Fruit fly (Drosophila melanogaster) whole organism, embryonic: ENCODE data around the gene CG10651.

Experiments used
- Awh ChIP-seq: fragments of 200-800 bp; sonication (Bioruptor generic); IDR thresholded peaks from 2 replicates; pipeline ENCODE4, ENCODE4 v1.3.6; 2022; ENCODE audit warnings: missing biosample characterization, missing genetic modification characterization
- CG10366 ChIP-seq: fragments of 200-800 bp; sonication (Bioruptor generic); IDR thresholded peaks from 2 replicates; pipeline ENCODE4 v1.3.6; 2022; ENCODE audit warnings: missing biosample characterization, missing genetic modification characterization
- CG10979 ChIP-seq: fragments of 200-800 bp; sonication (Bioruptor generic); optimal IDR thresholded peaks from 2 replicates; lab custom pipeline; 2018; ENCODE audit warnings: missing biosample characterization, mild to moderate bottlenecking, missing genetic modification characterization, moderate library complexity
- CG11456 ChIP-seq: fragments of 200-800 bp; sonication (Bioruptor generic); IDR thresholded peaks from 3 replicates; pipeline ENCODE4 v1.3.6; 2022; ENCODE audit warnings: missing biosample characterization, missing genetic modification characterization
- CG13287 ChIP-seq: fragments of 200-800 bp; sonication (Bioruptor generic); IDR thresholded peaks from 2 replicates; pipeline ENCODE4 v1.3.6; 2022; ENCODE audit warnings: missing biosample characterization, missing genetic modification characterization; ENCODE audit not compliant: partially characterized antibody
- CG13296 ChIP-seq: fragments of 200-800 bp; sonication (Bioruptor generic); optimal IDR thresholded peaks from 3 replicates; lab custom pipeline; 2018; ENCODE audit warnings: missing biosample characterization, mild to moderate bottlenecking, missing genetic modification characterization
- CG14050 ChIP-seq: fragments of 200-800 bp; sonication (Bioruptor generic); IDR thresholded peaks from 3 replicates; pipeline ENCODE4 v1.3.6; 2022; ENCODE audit warnings: missing biosample characterization, missing genetic modification characterization
- CG14667 ChIP-seq: fragments of 200-800 bp; sonication (Bioruptor generic); IDR thresholded peaks from 2 replicates; pipeline ENCODE4 v1.3.6; 2022; ENCODE audit warnings: missing biosample characterization, missing genetic modification characterization
- CG15073 ChIP-seq: fragments of 200-800 bp; sonication (Bioruptor generic); optimal IDR thresholded peaks from 2 replicates; lab custom pipeline; 2016; ENCODE audit warnings: missing biosample characterization, missing genetic modification characterization
- CG15269 ChIP-seq: fragments of 200-800 bp; sonication (Bioruptor generic); optimal IDR thresholded peaks from 2 replicates; lab custom pipeline; 2018; ENCODE audit warnings: missing biosample characterization, mild to moderate bottlenecking, missing genetic modification characterization, moderate library complexity
- CG1647 ChIP-seq: fragments of 200-800 bp; sonication (Bioruptor generic); optimal IDR thresholded peaks from 3 replicates; lab custom pipeline; 2016; ENCODE audit warnings: missing biosample characterization, missing genetic modification characterization
- CG17568 ChIP-seq: fragments of 200-800 bp; sonication (Bioruptor generic); optimal IDR thresholded peaks from 2 replicates; lab custom pipeline; 2018; ENCODE audit warnings: missing biosample characterization, mild to moderate bottlenecking, missing genetic modification characterization, moderate library complexity
- CG17802 ChIP-seq: fragments of 200-800 bp; sonication (Bioruptor generic); optimal IDR thresholded peaks from 2 replicates; lab custom pipeline; 2018; ENCODE audit warnings: missing biosample characterization, mild to moderate bottlenecking, missing genetic modification characterization, moderate library complexity
- CG17829 ChIP-seq: fragments of 200-800 bp; optimal IDR thresholded peaks from 2 replicates; lab custom pipeline; 2019; ENCODE audit warnings: missing biosample characterization, mild to moderate bottlenecking, missing genetic modification characterization, moderate library complexity
- CG17912 ChIP-seq: fragments of 200-800 bp; sonication (Bioruptor generic); optimal IDR thresholded peaks from 2 replicates; lab custom pipeline; 2018; ENCODE audit warnings: missing biosample characterization, mild to moderate bottlenecking, missing genetic modification characterization
- CG3407 ChIP-seq: fragments of 200-800 bp; sonication (Bioruptor generic); optimal IDR thresholded peaks from 2 replicates; lab custom pipeline; 2018; ENCODE audit warnings: missing biosample characterization, mild to moderate bottlenecking, missing genetic modification characterization
- CG5180 ChIP-seq: fragments of 200-800 bp; sonication (Bioruptor generic); optimal IDR thresholded peaks from 3 replicates; lab custom pipeline; 2017; ENCODE audit warnings: missing biosample characterization, missing genetic modification characterization, mild to moderate bottlenecking, moderate library complexity, missing genetic modification reagents
- CG7839 ChIP-seq: fragments of 200-800 bp; sonication (Bioruptor generic); optimal IDR thresholded peaks from 3 replicates; lab custom pipeline; 2018; ENCODE audit warnings: missing biosample characterization, mild to moderate bottlenecking, missing genetic modification characterization, moderate library complexity
- CG8281 ChIP-seq: fragments of 200-800 bp; sonication (Bioruptor generic); optimal IDR thresholded peaks from 2 replicates; lab custom pipeline; 2018; ENCODE audit warnings: missing biosample characterization, mild to moderate bottlenecking, missing genetic modification characterization, moderate library complexity
- CG8359 ChIP-seq: fragments of 200-800 bp; sonication (Bioruptor generic); optimal IDR thresholded peaks from 2 replicates; lab custom pipeline; 2017; ENCODE audit warnings: missing biosample characterization, mild to moderate bottlenecking, missing genetic modification characterization, borderline replicate concordance
- CG8924 ChIP-seq: fragments of 200-800 bp; optimal IDR thresholded peaks from 3 replicates; lab custom pipeline; 2019; ENCODE audit warnings: missing biosample characterization, mild to moderate bottlenecking, missing genetic modification characterization, moderate library complexity
- CG9797 ChIP-seq: fragments of 200-800 bp; sonication (Bioruptor generic); optimal IDR thresholded peaks from 3 replicates; lab custom pipeline; 2018; ENCODE audit warnings: missing biosample characterization, mild to moderate bottlenecking, missing genetic modification characterization
- CHES-1-like ChIP-seq: fragments of 200-800 bp; sonication (Bioruptor generic); optimal IDR thresholded peaks from 2 replicates; lab custom pipeline; 2016; ENCODE audit warnings: missing biosample characterization, missing genetic modification characterization
- Dip2 ChIP-seq: fragments of 200-800 bp; sonication (Bioruptor generic); IDR thresholded peaks from 2 replicates; pipeline ENCODE4 v1.3.6; 2022; ENCODE audit warnings: missing biosample characterization, missing genetic modification characterization
- Dref ChIP-seq: fragments of 200-800 bp; sonication (Bioruptor generic); IDR thresholded peaks from 2 replicates; pipeline ENCODE4 v1.3.6; 2022; ENCODE audit warnings: missing biosample characterization, missing genetic modification characterization
- Elba2 ChIP-seq: fragments of 200-800 bp; sonication (Bioruptor generic); optimal IDR thresholded peaks from 3 replicates; lab custom pipeline; 2016; ENCODE audit warnings: missing biosample characterization, missing genetic modification characterization
- Hr3 ChIP-seq: fragments of 200-800 bp; sonication (Bioruptor generic); optimal IDR thresholded peaks from 3 replicates; lab custom pipeline; 2016; ENCODE audit warnings: missing biosample characterization, missing genetic modification characterization
- MBD-R2 ChIP-seq: fragments of 200-800 bp; sonication (Bioruptor generic); IDR thresholded peaks from 2 replicates; pipeline ENCODE4 v1.3.6; 2022; ENCODE audit warnings: missing biosample characterization, missing genetic modification characterization
- MTF-1 ChIP-seq: fragments of 200-800 bp; sonication (Bioruptor generic); optimal IDR thresholded peaks from 2 replicates; lab custom pipeline; 2018; ENCODE audit warnings: missing biosample characterization, mild to moderate bottlenecking, missing genetic modification characterization, borderline replicate concordance
- NK7.1 ChIP-seq: fragments of 200-800 bp; sonication (Bioruptor generic); optimal IDR thresholded peaks from 3 replicates; lab custom pipeline; 2016; ENCODE audit warnings: missing biosample characterization, missing genetic modification characterization
- NfI ChIP-seq: fragments of 200-800 bp; sonication (Bioruptor generic); optimal IDR thresholded peaks from 3 replicates; lab custom pipeline; 2018; ENCODE audit warnings: missing biosample characterization, mild to moderate bottlenecking, missing genetic modification characterization, moderate library complexity
- Oaz ChIP-seq: fragments of 200-800 bp; sonication (Bioruptor generic); IDR thresholded peaks from 2 replicates; pipeline ENCODE4 v1.3.6; 2022; ENCODE audit warnings: missing biosample characterization, missing genetic modification characterization
- Optix ChIP-seq: fragments of 200-800 bp; sonication (Bioruptor generic); IDR thresholded peaks from 3 replicates; pipeline ENCODE4 v1.3.6; 2022; ENCODE audit warnings: missing biosample characterization, missing genetic modification characterization
- Rx ChIP-seq: fragments of 200-800 bp; sonication (Bioruptor generic); IDR thresholded peaks from 2 replicates; pipeline ENCODE4 v1.3.6; 2022; ENCODE audit warnings: missing biosample characterization, missing genetic modification characterization
- Sry-β ChIP-seq: fragments of 200-800 bp; sonication (Bioruptor generic); optimal IDR thresholded peaks from 2 replicates; lab custom pipeline; 2018; ENCODE audit warnings: missing biosample characterization, mild to moderate bottlenecking, missing genetic modification characterization, moderate library complexity
- Stat92E ChIP-seq, 3 experiments: fragments of >200 bp in 2 of 3; fragments of 200-800 bp in 1 of 3; sonication (Bioruptor generic) in 1 of 3; optimal IDR thresholded peaks; 2 replicates each; lab custom pipeline; 2017 to 2019; ENCODE audit warnings: missing biosample characterization in 3 of 3, missing genetic modification characterization in 3 of 3, mild to moderate bottlenecking in 1 of 3, moderate library complexity in 1 of 3
- aop ChIP-seq: fragments of 200-800 bp; sonication (Bioruptor generic); IDR thresholded peaks from 2 replicates; pipeline ENCODE4 v1.3.6; 2022; ENCODE audit warnings: missing biosample characterization, missing genetic modification characterization
- ara ChIP-seq: fragments of 200-800 bp; sonication (Bioruptor generic); IDR thresholded peaks from 2 replicates; pipeline ENCODE4 v1.3.6; 2022; ENCODE audit warnings: missing biosample characterization, missing genetic modification characterization
- az2 ChIP-seq: fragments of 200-800 bp; sonication (Bioruptor generic); optimal IDR thresholded peaks from 3 replicates; lab custom pipeline; 2016; ENCODE audit warnings: missing biosample characterization, missing genetic modification characterization
- chn ChIP-seq: fragments of 200-800 bp; sonication (Bioruptor generic); optimal IDR thresholded peaks from 2 replicates; lab custom pipeline; 2016; ENCODE audit warnings: missing biosample characterization, missing genetic modification characterization
- gce ChIP-seq: fragments of 200-800 bp; sonication (Bioruptor generic); IDR thresholded peaks from 3 replicates; pipeline ENCODE4 v1.3.6; 2022; ENCODE audit warnings: missing biosample characterization, missing genetic modification characterization
- inv ChIP-seq: fragments of 200-800 bp; sonication (Bioruptor generic); IDR thresholded peaks from 2 replicates; pipeline ENCODE4 v1.3.6; 2022; ENCODE audit warnings: missing biosample characterization, missing genetic modification characterization; ENCODE audit not compliant: partially characterized antibody
- lbe ChIP-seq: fragments of 200-800 bp; sonication (Bioruptor generic); optimal IDR thresholded peaks from 2 replicates; lab custom pipeline; 2016; ENCODE audit warnings: missing biosample characterization, mild to moderate bottlenecking, missing genetic modification characterization
- p53 ChIP-seq: fragments of 200-800 bp; sonication (Bioruptor generic); optimal IDR thresholded peaks from 2 replicates; lab custom pipeline; 2016; ENCODE audit warnings: missing biosample characterization, missing genetic modification characterization
- phol ChIP-seq: fragments of 200-800 bp; sonication (Bioruptor generic); optimal IDR thresholded peaks from 3 replicates; lab custom pipeline; 2018; ENCODE audit warnings: missing biosample characterization, mild to moderate bottlenecking, missing genetic modification characterization, moderate library complexity
- shn ChIP-seq: fragments of 200-800 bp; sonication (Bioruptor generic); optimal IDR thresholded peaks from 3 replicates; lab custom pipeline; 2016; ENCODE audit warnings: missing biosample characterization, missing genetic modification characterization
- sna ChIP-seq: fragments of 200-800 bp; sonication (Bioruptor generic); IDR thresholded peaks from 2 replicates; pipeline ENCODE4 v1.3.6; 2022; ENCODE audit warnings: missing biosample characterization, missing genetic modification characterization; ENCODE audit not compliant: partially characterized antibody
- toy ChIP-seq: fragments of 200-800 bp; sonication (Bioruptor generic); IDR thresholded peaks from 2 replicates; pipeline ENCODE4 v1.3.6; 2022; ENCODE audit warnings: missing biosample characterization, missing genetic modification characterization
- zfh1 ChIP-seq: fragments of 200-800 bp; sonication (Bioruptor generic); IDR thresholded peaks from 3 replicates; pipeline ENCODE4 v1.3.6; 2022; ENCODE audit warnings: missing biosample characterization, missing genetic modification characterization

CG10651 gene

DNA sequence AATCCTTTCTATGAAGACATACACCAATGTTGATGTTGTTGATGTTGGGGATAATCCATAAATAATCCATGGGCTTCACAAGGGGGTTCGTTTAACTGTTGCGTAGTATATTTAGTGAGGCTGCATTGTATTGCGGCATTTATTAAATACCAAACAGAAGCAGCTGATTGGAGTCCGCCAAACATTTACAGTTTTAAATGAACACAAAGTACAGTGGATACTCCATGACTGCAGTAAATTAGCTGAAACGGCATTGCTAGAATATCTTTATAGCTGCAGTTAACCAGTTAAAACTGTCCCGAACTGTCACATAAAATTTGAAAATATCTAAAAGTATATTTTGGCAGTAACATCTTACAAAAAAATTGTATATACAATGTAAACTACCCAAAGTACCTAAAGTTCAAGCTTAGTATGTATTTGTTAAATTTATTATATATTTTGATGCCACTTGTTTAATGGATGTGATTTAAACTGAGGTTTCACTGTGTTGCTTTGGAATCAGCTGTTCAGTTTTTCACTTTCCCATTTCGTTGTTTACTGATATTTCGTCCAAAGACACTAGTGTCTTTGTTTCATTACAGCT lies 43.5 kb downstream of the CG10651 start, which contains the start of the genes CG10747 and Pyroxd1 (continued):
- TF ChIP-seq CG15269 (peak; percentile 98), Sry-β (GFP tag; lab: Kevin White, UChicago) (peak; percentile 21), CG17912 (GFP tag; lab: Kevin White, UChicago) (peak; percentile 93), Hr3 (GFP tag; lab: Kevin White, UChicago) (peak; percentile 97), CG9797 (GFP tag; lab: Kevin White, UChicago) (peak; percentile 76), CG17568 (GFP tag; lab: Kevin White, UChicago) (peak; percentile 96), gce (peak; percentile 80; the same call in 2 of the 3 replicates), NK7.1 (GFP tag; lab: Kevin White, UChicago) (peak; percentile 90), az2 (peak; percentile 98), aop (GFP tag; lab: Robert Waterston, UW) (peak; percentile 33; the same call in 1 of the 2 replicates), CG8924 (peak; percentile 98), Stat92E (GFP tag; optimal IDR thresholded peaks at IDR 0.05; lab: Kevin White, UChicago) (peak in 1 of 3 experiments; percentile 83), Oaz (GFP tag; lab: Robert Waterston, UW) (peak; percentile 89), CG17829 (tag; lab: Kevin White, UChicago) (peak; percentile 95), CG17802 (tag; lab: Kevin White, UChicago) (peak; percentile 69), CG15073 (GFP tag; lab: Kevin White, UChicago) (peak; percentile 86), shn (GFP tag; lab: Kevin White, UChicago) (peak; percentile 96), phol (tag; lab: Kevin White, UChicago) (peak; percentile 96), Elba2 (GFP tag; lab: Kevin White, UChicago) (peak; percentile 81), Dip2 (peak; percentile 42; the same call in 1 of the 2 replicates), CG13296 (GFP tag; lab: Kevin White, UChicago) (peak; percentile 97), CG14667 (peak; percentile 94), Awh (peak; percentile 86), NfI (peak; percentile 97), CG10979 (tag; lab: Kevin White, UChicago) (peak; percentile 92), Optix (peak; percentile 87), CG7839 (tag; lab: Kevin White, UChicago) (peak; percentile 98), CHES-1-like (GFP tag; lab: Kevin White, UChicago) (peak; percentile 90), inv (GFP tag; lab: Robert Waterston, UW) (no peak), CG11456 (GFP tag; lab: Robert Waterston, UW) (peak; percentile 95), MBD-R2 (GFP tag; lab: Robert Waterston, UW) (peak; percentile 85), zfh1 (GFP tag; lab: Robert Waterston, UW) (peak; percentile 94), CG1647 (peak; percentile 93), lbe (GFP tag; lab: Kevin White, UChicago) (peak; percentile 97), Dref (GFP tag; lab: Robert Waterston, UW) (peak; percentile 43), CG13287 (GFP tag; lab: Robert Waterston, UW) (peak; percentile 31; the same call in 1 of the 2 replicates), CG8359 (peak; percentile 80), ara (GFP tag; lab: Robert Waterston, UW) (peak; percentile 92), CG10366 (GFP tag; lab: Robert Waterston, UW) (peak; percentile 95), p53 (GFP tag; lab: Kevin White, UChicago) (peak; percentile 80), CG3407 (GFP tag; lab: Kevin White, UChicago) (peak; percentile 91), CG5180 (GFP tag; lab: Kevin White, UChicago) (peak; percentile 85), Rx (GFP tag; lab: Robert Waterston, UW) (peak; percentile 87), sna (GFP tag; lab: Robert Waterston, UW) (no peak), toy (GFP tag; lab: Robert Waterston, UW) (peak; percentile 84), CG14050 (GFP tag; lab: Robert Waterston, UW) (peak; percentile 93), chn (GFP tag; lab: Kevin White, UChicago) (peak; percentile 96), MTF-1 (GFP tag; lab: Kevin White, UChicago) (peak; percentile 80), CG8281 (tag; lab: Kevin White, UChicago) (peak; percentile 87)
